Fruit fly (Drosophila melanogaster) whole organism, embryonic: Measurements from ENCODE around the gene Glut1.

Experiments used
- ATbp ChIP-seq: fragments of 200-800 bp; sonication (Bioruptor generic); optimal IDR thresholded peaks from 2 replicates; lab custom pipeline; 2017; ENCODE audit warnings: missing biosample characterization, mild to moderate bottlenecking, missing genetic modification characterization, missing genetic modification reagents
- C15 ChIP-seq: fragments of 200-800 bp; sonication (Bioruptor generic); IDR thresholded peaks from 3 replicates; pipeline ENCODE4 v1.3.6; 2022; ENCODE audit warnings: missing biosample characterization, missing genetic modification characterization
- CG10321 ChIP-seq: fragments of 200-800 bp; sonication (Bioruptor generic); IDR thresholded peaks from 2 replicates; pipeline ENCODE4 v1.3.6; 2022; ENCODE audit warnings: missing biosample characterization, missing genetic modification characterization
- CG10431 ChIP-seq: fragments of 200-800 bp; sonication (Bioruptor generic); optimal IDR thresholded peaks from 3 replicates; lab custom pipeline; 2018; ENCODE audit warnings: missing biosample characterization, mild to moderate bottlenecking, missing genetic modification characterization
- CG10462 ChIP-seq: fragments of 200-800 bp; sonication (Bioruptor generic); optimal IDR thresholded peaks from 2 replicates; lab custom pipeline; 2016; ENCODE audit warnings: missing biosample characterization, missing genetic modification characterization
- CG11398 ChIP-seq: fragments of 200-800 bp; sonication (Bioruptor generic); optimal IDR thresholded peaks from 2 replicates; lab custom pipeline; 2016; ENCODE audit warnings: missing biosample characterization, missing genetic modification characterization
- CG12104 ChIP-seq: fragments of 200-800 bp; sonication (Bioruptor generic); optimal IDR thresholded peaks from 3 replicates; lab custom pipeline; 2016; ENCODE audit warnings: missing biosample characterization, missing genetic modification characterization
- CG12219 ChIP-seq: fragments of 200-800 bp; sonication (Bioruptor generic); optimal IDR thresholded peaks from 3 replicates; lab custom pipeline; 2018; ENCODE audit warnings: missing biosample characterization, mild to moderate bottlenecking, missing genetic modification characterization
- CG14860 ChIP-seq: fragments of 200-800 bp; sonication (Bioruptor generic); IDR thresholded peaks from 3 replicates; pipeline ENCODE4 v1.3.6; 2022; ENCODE audit warnings: missing biosample characterization, missing genetic modification characterization; ENCODE audit not compliant: partially characterized antibody
- CG15601 ChIP-seq: fragments of 200-800 bp; sonication (Bioruptor generic); optimal IDR thresholded peaks from 3 replicates; lab custom pipeline; 2019; ENCODE audit warnings: missing biosample characterization, mild to moderate bottlenecking, missing genetic modification characterization, moderate library complexity
- CG1603 ChIP-seq: fragments of 200-800 bp; sonication (Bioruptor generic); optimal IDR thresholded peaks from 2 replicates; lab custom pipeline; 2019; ENCODE audit warnings: missing biosample characterization, mild to moderate bottlenecking, missing genetic modification characterization, moderate library complexity
- CG18764 ChIP-seq: fragments of 200-800 bp; sonication (Bioruptor generic); optimal IDR thresholded peaks from 3 replicates; lab custom pipeline; 2016; ENCODE audit warnings: missing biosample characterization, missing genetic modification characterization
- CG2875 ChIP-seq: fragments of 200-800 bp; sonication (Bioruptor generic); optimal IDR thresholded peaks from 2 replicates; lab custom pipeline; 2017; ENCODE audit warnings: missing biosample characterization, mild to moderate bottlenecking, missing genetic modification characterization, missing genetic modification reagents
- CG3838 ChIP-seq: fragments of 200-800 bp; sonication (Bioruptor generic); optimal IDR thresholded peaks from 3 replicates; lab custom pipeline; 2016; ENCODE audit warnings: missing biosample characterization, missing genetic modification characterization
- CG3995 ChIP-seq: fragments of 200-800 bp; sonication (Bioruptor generic); optimal IDR thresholded peaks from 3 replicates; lab custom pipeline; 2016; ENCODE audit warnings: missing biosample characterization, missing genetic modification characterization
- CG4820 ChIP-seq: fragments of 200-800 bp; sonication (Bioruptor generic); optimal IDR thresholded peaks from 3 replicates; lab custom pipeline; 2016; ENCODE audit warnings: missing biosample characterization, missing genetic modification characterization
- CG5180 ChIP-seq: fragments of 200-800 bp; sonication (Bioruptor generic); optimal IDR thresholded peaks from 3 replicates; lab custom pipeline; 2017; ENCODE audit warnings: missing biosample characterization, missing genetic modification characterization, mild to moderate bottlenecking, moderate library complexity, missing genetic modification reagents
- CG5245 ChIP-seq: fragments of 200-800 bp; sonication (Bioruptor generic); optimal IDR thresholded peaks from 3 replicates; lab custom pipeline; 2016; ENCODE audit warnings: missing biosample characterization, missing genetic modification characterization
- CG6272 ChIP-seq: fragments of 200-800 bp; sonication (Bioruptor generic); IDR thresholded peaks from 2 replicates; pipeline ENCODE4 v1.3.6; 2022; ENCODE audit warnings: missing biosample characterization, missing genetic modification characterization
- CG7987 ChIP-seq: fragments of 200-800 bp; sonication (Bioruptor generic); optimal IDR thresholded peaks from 2 replicates; lab custom pipeline; 2018; ENCODE audit warnings: missing biosample characterization, mild to moderate bottlenecking, missing genetic modification characterization, moderate library complexity
- CG8944 ChIP-seq: fragments of 200-800 bp; sonication (Bioruptor generic); optimal IDR thresholded peaks from 3 replicates; lab custom pipeline; 2016; ENCODE audit warnings: missing biosample characterization, missing genetic modification characterization
- CG9215 ChIP-seq: fragments of 200-800 bp; sonication (Bioruptor generic); IDR thresholded peaks from 2 replicates; pipeline ENCODE4 v1.3.6; 2022; ENCODE audit warnings: missing biosample characterization, missing genetic modification characterization
- CG9876 ChIP-seq: fragments of 200-800 bp; sonication (Bioruptor generic); optimal IDR thresholded peaks from 2 replicates; lab custom pipeline; 2016; ENCODE audit warnings: missing biosample characterization, missing genetic modification characterization
- Dbx ChIP-seq: fragments of 200-800 bp; sonication (Bioruptor generic); IDR thresholded peaks from 3 replicates; pipeline ENCODE4 v1.3.6; 2022; ENCODE audit warnings: missing biosample characterization, missing genetic modification characterization
- Fer3 ChIP-seq: fragments of 200-800 bp; sonication (Bioruptor generic); optimal IDR thresholded peaks from 2 replicates; lab custom pipeline; 2018; ENCODE audit warnings: missing biosample characterization, mild to moderate bottlenecking, missing genetic modification characterization, moderate library complexity
- H2.0 ChIP-seq: fragments of 200-800 bp; sonication (Bioruptor generic); IDR thresholded peaks from 2 replicates; pipeline ENCODE4 v1.3.6; 2022; ENCODE audit warnings: missing biosample characterization, missing genetic modification characterization
- HmgD ChIP-seq: fragments of 200-800 bp; sonication (Bioruptor generic); optimal IDR thresholded peaks from 3 replicates; lab custom pipeline; 2016; ENCODE audit warnings: missing biosample characterization, missing genetic modification characterization
- Hr39 ChIP-seq: fragments of >200 bp; optimal IDR thresholded peaks from 2 replicates; lab custom pipeline; 2017
- Max ChIP-seq: fragments of 200-800 bp; sonication (Bioruptor generic); optimal IDR thresholded peaks from 2 replicates; lab custom pipeline; 2016; ENCODE audit warnings: missing biosample characterization, mild to moderate bottlenecking, missing genetic modification characterization
- Neu2 ChIP-seq: fragments of 200-800 bp; sonication (Bioruptor generic); optimal IDR thresholded peaks from 3 replicates; lab custom pipeline; 2016; ENCODE audit warnings: missing biosample characterization, missing genetic modification characterization, borderline replicate concordance
- Oaz ChIP-seq: fragments of 200-800 bp; sonication (Bioruptor generic); IDR thresholded peaks from 2 replicates; pipeline ENCODE4 v1.3.6; 2022; ENCODE audit warnings: missing biosample characterization, missing genetic modification characterization
- Opbp ChIP-seq: fragments of 200-800 bp; sonication (Bioruptor generic); IDR thresholded peaks from 3 replicates; pipeline ENCODE4 v1.3.6; 2022; ENCODE audit warnings: missing biosample characterization, missing genetic modification characterization; ENCODE audit not compliant: partially characterized antibody
- Ptx1 ChIP-seq: fragments of 200-800 bp; sonication (Bioruptor generic); IDR thresholded peaks from 2 replicates; pipeline ENCODE4 v1.3.6; 2022; ENCODE audit warnings: missing biosample characterization, missing genetic modification characterization
- Rx ChIP-seq: fragments of 200-800 bp; sonication (Bioruptor generic); IDR thresholded peaks from 2 replicates; pipeline ENCODE4 v1.3.6; 2022; ENCODE audit warnings: missing biosample characterization, missing genetic modification characterization
- Sox100B ChIP-seq: fragments of 200-800 bp; sonication (Bioruptor generic); optimal IDR thresholded peaks from 3 replicates; lab custom pipeline; 2018; ENCODE audit warnings: missing biosample characterization, mild to moderate bottlenecking, missing genetic modification characterization
- TFAM ChIP-seq: fragments of 200-800 bp; sonication (Bioruptor generic); optimal IDR thresholded peaks from 2 replicates; lab custom pipeline; 2017; ENCODE audit warnings: missing biosample characterization, missing genetic modification characterization, inconsistent platforms
- ac ChIP-seq: fragments of 200-800 bp; sonication (Bioruptor generic); optimal IDR thresholded peaks from 3 replicates; lab custom pipeline; 2017; ENCODE audit warnings: missing biosample characterization, mild to moderate bottlenecking, missing genetic modification characterization
- al ChIP-seq: fragments of 200-800 bp; sonication (Bioruptor generic); IDR thresholded peaks from 2 replicates; pipeline ENCODE4 v1.3.6; 2022; ENCODE audit warnings: missing biosample characterization, missing genetic modification characterization
- bbx ChIP-seq: fragments of 200-800 bp; sonication (Bioruptor generic); IDR thresholded peaks from 2 replicates; pipeline ENCODE4 v1.3.6; 2022; ENCODE audit warnings: missing biosample characterization, missing genetic modification characterization; ENCODE audit not compliant: partially characterized antibody
- bowl ChIP-seq: fragments of 200-800 bp; sonication (Bioruptor generic); IDR thresholded peaks from 2 replicates; pipeline ENCODE4 v1.3.6; 2022; ENCODE audit warnings: missing biosample characterization, missing genetic modification characterization
- cg ChIP-seq: fragments of 200-800 bp; sonication (Bioruptor generic); optimal IDR thresholded peaks from 3 replicates; lab custom pipeline; 2019; ENCODE audit warnings: missing biosample characterization, mild to moderate bottlenecking, missing genetic modification characterization, moderate library complexity
- chn ChIP-seq: fragments of 200-800 bp; sonication (Bioruptor generic); optimal IDR thresholded peaks from 2 replicates; lab custom pipeline; 2016; ENCODE audit warnings: missing biosample characterization, missing genetic modification characterization
- fd96Cb ChIP-seq: fragments of 200-800 bp; sonication (Bioruptor generic); optimal IDR thresholded peaks from 2 replicates; lab custom pipeline; 2018; ENCODE audit warnings: missing biosample characterization, mild to moderate bottlenecking, missing genetic modification characterization, moderate library complexity
- fru ChIP-seq: fragments of >200 bp; optimal IDR thresholded peaks from 2 replicates; lab custom pipeline; 2017
- hth ChIP-seq: fragments of >200 bp; optimal IDR thresholded peaks from 2 replicates; lab custom pipeline; 2017; ENCODE audit warnings: inconsistent platforms
- knrl ChIP-seq: fragments of 200-800 bp; sonication (Bioruptor generic); IDR thresholded peaks from 3 replicates; pipeline ENCODE4 v1.3.6; 2022; ENCODE audit warnings: missing biosample characterization, missing genetic modification characterization; ENCODE audit not compliant: partially characterized antibody
- maf-S ChIP-seq: fragments of 200-800 bp; sonication (Bioruptor generic); optimal IDR thresholded peaks from 2 replicates; lab custom pipeline; 2016; ENCODE audit warnings: missing biosample characterization, missing genetic modification characterization
- mam ChIP-seq: fragments of 200-800 bp; sonication (Bioruptor generic); optimal IDR thresholded peaks from 3 replicates; lab custom pipeline; 2016; ENCODE audit warnings: missing biosample characterization, missing genetic modification characterization
- sima ChIP-seq: fragments of 200-800 bp; sonication (Bioruptor generic); optimal IDR thresholded peaks from 2 replicates; lab custom pipeline; 2016; ENCODE audit warnings: missing biosample characterization, missing genetic modification characterization
- trem ChIP-seq: fragments of 200-800 bp; optimal IDR thresholded peaks from 3 replicates; lab custom pipeline; 2019; ENCODE audit warnings: missing biosample characterization, mild to moderate bottlenecking, missing genetic modification characterization, moderate library complexity
- vfl ChIP-seq: fragments of 200-800 bp; sonication (Bioruptor generic); optimal IDR thresholded peaks from 2 replicates; lab custom pipeline; 2016; ENCODE audit warnings: missing biosample characterization, missing genetic modification characterization

Gene Glut1

dm6 chr3L:872389-872972, 41.4 kb upstream of the Glut1 start (continued):
- TF ChIP-seq TFAM (GFP tag; lab: Kevin White, UChicago) (no peak), mam (GFP tag; lab: Kevin White, UChicago) (peak; percentile 62), Ptx1 (GFP tag; lab: Robert Waterston, UW) (0 out of 2 replicates have a peak, but pooled peaks have one; percentile 38), al (GFP tag; lab: Robert Waterston, UW) (peak; percentile 41; the same call in 1 of the 2 replicates), CG5245 (GFP tag; lab: Kevin White, UChicago) (no peak), Sox100B (GFP tag; lab: Kevin White, UChicago) (no peak), Dbx (GFP tag; lab: Robert Waterston, UW) (0 out of 3 replicates have a peak, but pooled peaks have one; percentile 48), maf-S (GFP tag; lab: Kevin White, UChicago) (peak; percentile 51), fd96Cb (no peak), Oaz (GFP tag; lab: Robert Waterston, UW) (no peak), bowl (GFP tag; lab: Robert Waterston, UW) (no peak), bbx (GFP tag; lab: Robert Waterston, UW) (no peak; the same call in 1 of the 2 replicates), CG9215 (GFP tag; lab: Robert Waterston, UW) (peak; percentile 56), trem (tag; lab: Kevin White, UChicago) (peak; percentile 7), fru (no peak), ATbp (no peak), CG12104 (GFP tag; lab: Kevin White, UChicago) (no peak), knrl (GFP tag; lab: Robert Waterston, UW) (peak; percentile 89; the same call in 2 of the 3 replicates), HmgD (GFP tag; lab: Kevin White, UChicago) (peak; percentile 67), CG4820 (GFP tag; lab: Kevin White, UChicago) (peak; percentile 12), CG1603 (peak; percentile 35), CG10462 (GFP tag; lab: Kevin White, UChicago) (no peak), Neu2 (GFP tag; lab: Kevin White, UChicago) (peak; percentile 99), CG14860 (GFP tag; lab: Robert Waterston, UW) (peak; percentile 80; the same call in 2 of the 3 replicates), ac (no peak), chn (GFP tag; lab: Kevin White, UChicago) (peak; percentile 14), C15 (GFP tag; lab: Robert Waterston, UW) (no peak), CG3838 (GFP tag; lab: Kevin White, UChicago) (no peak), Opbp (no peak; the same call in 2 of the 3 replicates), cg (GFP tag; lab: Kevin White, UChicago) (peak; percentile 91), CG2875 (GFP tag; lab: Kevin White, UChicago) (no peak), CG9876 (GFP tag; lab: Kevin White, UChicago) (peak; percentile 67), CG6272 (GFP tag; lab: Robert Waterston, UW) (peak; percentile 57), CG7987 (no peak), CG15601 (tag; lab: Kevin White, UChicago) (peak; percentile 8), hth (no peak), sima (GFP tag; lab: Kevin White, UChicago) (no peak), Fer3 (tag; lab: Kevin White, UChicago) (peak; percentile 12), CG11398 (GFP tag; lab: Kevin White, UChicago) (no peak), CG18764 (GFP tag; lab: Kevin White, UChicago) (no peak), CG10321 (GFP tag; lab: Robert Waterston, UW) (no peak), CG5180 (GFP tag; lab: Kevin White, UChicago) (no peak), CG3995 (GFP tag; lab: Kevin White, UChicago) (peak; percentile 78), CG8944 (peak; percentile 59), vfl (GFP tag; lab: Kevin White, UChicago) (no peak), Max (GFP tag; lab: Kevin White, UChicago) (peak; percentile 38), CG10431 (GFP tag; lab: Kevin White, UChicago) (no peak), Hr39 (lab: Kevin White, UChicago) (no peak), H2.0 (GFP tag; lab: Robert Waterston, UW) (no peak), Rx (GFP tag; lab: Robert Waterston, UW) (no peak), CG12219 (no peak)
